Worm (Caenorhabditis elegans) whole organism, L1 larva: ENCODE measurements around the gene rpoa-49.

Experiments
- aly-2 ChIP-seq: fragments of 150-350 bp; optimal IDR thresholded peaks from 2 replicates; lab custom pipeline; 2014; ENCODE audit warnings: missing biosample characterization, missing genetic modification characterization
- lir-3 ChIP-seq: sonication (generic microtip); optimal IDR thresholded peaks from 2 replicates; lab custom pipeline; 2016; ENCODE audit warnings: mild to moderate bottlenecking, missing genetic modification characterization, moderate library complexity, missing compliant biosample characterization; ENCODE audit not compliant: poor library complexity
- nhr-11 ChIP-seq: fragments of 150-350 bp; optimal IDR thresholded peaks from 2 replicates; lab custom pipeline; 2014; ENCODE audit warnings: missing biosample characterization, missing genetic modification characterization

- no peak for TF ChIP-seq nhr-11 (tag; lab: Kevin White, UChicago)
- TF ChIP-seq lir-3 (tag; lab: Kevin White, UChicago) = no peak
- TF ChIP-seq aly-2 (tag; lab: Kevin White, UChicago) = no peak
Observed at ce11 chrII:29578-29977, 15.3 kb upstream of the rpoa-49 start.
